Worm (Caenorhabditis elegans) whole organism, L2 larva: ENCODE results near the gene ave-1.

ENCODE experiments used
- R02D3.7 ChIP-seq: fragments of 150-350 bp; optimal IDR thresholded peaks from 2 replicates; lab custom pipeline; 2014; ENCODE audit warnings: missing biosample characterization, missing genetic modification characterization
- Y55F3AM.14 ChIP-seq: fragments of 200-800 bp; sonication (Bioruptor generic); optimal IDR thresholded peaks from 2 replicates; lab custom pipeline; 2018; ENCODE audit warnings: mild to moderate bottlenecking, missing genetic modification characterization, missing compliant biosample characterization
- ZK546.5 ChIP-seq: sonication (generic microtip); optimal IDR thresholded peaks from 2 replicates; lab custom pipeline; 2017; ENCODE audit warnings: missing biosample characterization, missing genetic modification characterization
- alr-1 ChIP-seq: fragments of 150-350 bp; optimal IDR thresholded peaks from 2 replicates; lab custom pipeline; 2014; ENCODE audit warnings: missing biosample characterization, missing genetic modification characterization
- aly-2 ChIP-seq: fragments of 150-350 bp; optimal IDR thresholded peaks from 2 replicates; lab custom pipeline; 2014; ENCODE audit warnings: missing biosample characterization, missing genetic modification characterization
- ama-1 ChIP-seq: fragments of 150-350 bp; optimal IDR thresholded peaks from 2 replicates; lab custom pipeline; 2018; ENCODE audit warnings: inconsistent platforms
- ceh-16 ChIP-seq: fragments of 150-350 bp; optimal IDR thresholded peaks from 2 replicates; lab custom pipeline; 2014; ENCODE audit warnings: missing biosample characterization, missing genetic modification characterization
- ceh-82 ChIP-seq: fragments of 150-350 bp; optimal IDR thresholded peaks from 2 replicates; lab custom pipeline; 2014; ENCODE audit warnings: missing biosample characterization, missing genetic modification characterization
- crh-2 ChIP-seq: sonication (generic microtip); optimal IDR thresholded peaks from 2 replicates; lab custom pipeline; 2017; ENCODE audit warnings: missing biosample characterization, missing genetic modification characterization
- egl-27 ChIP-seq: sonication (generic microtip); optimal IDR thresholded peaks from 3 replicates; lab custom pipeline; 2017; ENCODE audit warnings: missing biosample characterization, missing genetic modification reagents, missing genetic modification characterization
- elt-3 ChIP-seq: sonication (generic microtip); optimal IDR thresholded peaks from 2 replicates; lab custom pipeline; 2017; ENCODE audit warnings: missing biosample characterization, missing genetic modification characterization
- fos-1 ChIP-seq: fragments of 150-350 bp; optimal IDR thresholded peaks from 2 replicates; lab custom pipeline; 2014; ENCODE audit warnings: missing biosample characterization, missing genetic modification characterization
- lin-11 ChIP-seq: fragments of 150-350 bp; sonication (generic microtip); optimal IDR thresholded peaks from 2 replicates; lab custom pipeline; 2014; ENCODE audit warnings: missing biosample characterization, missing genetic modification characterization, inconsistent platforms, mixed read lengths
- lin-13 ChIP-seq: fragments of 150-350 bp; optimal IDR thresholded peaks from 2 replicates; lab custom pipeline; 2014; ENCODE audit warnings: missing biosample characterization, missing genetic modification reagents, missing genetic modification characterization
- lin-39 ChIP-seq: fragments of 150-350 bp; optimal IDR thresholded peaks from 2 replicates; lab custom pipeline; 2014; ENCODE audit warnings: missing biosample characterization, missing genetic modification reagents, missing genetic modification characterization
- mbf-1 ChIP-seq: sonication (generic microtip); optimal IDR thresholded peaks from 2 replicates; lab custom pipeline; 2017; ENCODE audit warnings: missing biosample characterization, missing genetic modification characterization
- mdl-1 ChIP-seq, 2 experiments: fragments of 150-350 bp in 1 of 2; sonication (generic microtip) in 1 of 2; optimal IDR thresholded peaks; 2 replicates each; lab custom pipeline; 2017; ENCODE audit warnings: missing biosample characterization in 2 of 2, missing genetic modification characterization in 2 of 2
- nhr-10 ChIP-seq: sonication (generic microtip); optimal IDR thresholded peaks from 2 replicates; lab custom pipeline; 2017; ENCODE audit warnings: missing biosample characterization, missing genetic modification characterization
- nhr-11 ChIP-seq: fragments of 150-350 bp; optimal IDR thresholded peaks from 2 replicates; lab custom pipeline; 2014; ENCODE audit warnings: missing biosample characterization, missing genetic modification characterization
- nhr-23 ChIP-seq: fragments of 150-350 bp; optimal IDR thresholded peaks from 2 replicates; lab custom pipeline; 2014; ENCODE audit warnings: missing biosample characterization, missing genetic modification reagents, missing genetic modification characterization
- nhr-25 ChIP-seq: fragments of 150-350 bp; sonication (generic microtip); optimal IDR thresholded peaks from 3 replicates; lab custom pipeline; 2014; ENCODE audit warnings: missing biosample characterization, missing genetic modification characterization
- nhr-6 ChIP-seq: fragments of 150-350 bp; optimal IDR thresholded peaks from 2 replicates; lab custom pipeline; 2014; ENCODE audit warnings: missing biosample characterization, missing genetic modification characterization
- nhr-77 ChIP-seq: fragments of 150-350 bp; optimal IDR thresholded peaks from 2 replicates; lab custom pipeline; 2014; ENCODE audit warnings: missing biosample characterization, missing genetic modification characterization
- peb-1 ChIP-seq: fragments of 150-350 bp; optimal IDR thresholded peaks from 2 replicates; lab custom pipeline; 2014; ENCODE audit warnings: missing biosample characterization, missing genetic modification characterization
- sem-4 ChIP-seq: fragments of 150-350 bp; optimal IDR thresholded peaks from 2 replicates; lab custom pipeline; 2014; ENCODE audit warnings: missing biosample characterization, missing genetic modification reagents, missing genetic modification characterization
- skn-1 ChIP-seq: sonication (generic microtip); optimal IDR thresholded peaks from 2 replicates; lab custom pipeline; 2017; ENCODE audit warnings: missing biosample characterization, missing genetic modification characterization
- sma-3 ChIP-seq: sonication (generic microtip); optimal IDR thresholded peaks from 2 replicates; lab custom pipeline; 2016; ENCODE audit warnings: missing genetic modification reagents, missing genetic modification characterization, missing compliant biosample characterization
- snpc-4 ChIP-seq: fragments of 150-350 bp; optimal IDR thresholded peaks from 2 replicates; lab custom pipeline; 2014; ENCODE audit warnings: missing biosample characterization, missing genetic modification characterization
- unc-39 ChIP-seq: fragments of 150-350 bp; optimal IDR thresholded peaks from 2 replicates; lab custom pipeline; 2014; ENCODE audit warnings: missing biosample characterization, missing genetic modification characterization
- unc-55 ChIP-seq: fragments of 150-350 bp; sonication (generic microtip); optimal IDR thresholded peaks from 3 replicates; lab custom pipeline; 2014; ENCODE audit warnings: missing biosample characterization, missing genetic modification reagents, missing genetic modification characterization
- zag-1 ChIP-seq: fragments of 150-350 bp; optimal IDR thresholded peaks from 2 replicates; lab custom pipeline; 2014; ENCODE audit warnings: missing biosample characterization, missing genetic modification characterization
- ztf-1 ChIP-seq: fragments of 200-800 bp; sonication (Bioruptor generic); conservative IDR thresholded peaks from 2 replicates; pipeline ENCODE4 v1.3.6; 2022; ENCODE audit warnings: missing genetic modification characterization, missing compliant biosample characterization
- ztf-11 ChIP-seq: sonication (generic microtip); optimal IDR thresholded peaks from 2 replicates; lab custom pipeline; 2017; ENCODE audit warnings: missing biosample characterization, missing genetic modification characterization
- ztf-4 ChIP-seq: fragments of 150-350 bp; optimal IDR thresholded peaks from 2 replicates; lab custom pipeline; 2014; ENCODE audit warnings: missing biosample characterization, missing genetic modification characterization

ave-1 gene

DNA sequence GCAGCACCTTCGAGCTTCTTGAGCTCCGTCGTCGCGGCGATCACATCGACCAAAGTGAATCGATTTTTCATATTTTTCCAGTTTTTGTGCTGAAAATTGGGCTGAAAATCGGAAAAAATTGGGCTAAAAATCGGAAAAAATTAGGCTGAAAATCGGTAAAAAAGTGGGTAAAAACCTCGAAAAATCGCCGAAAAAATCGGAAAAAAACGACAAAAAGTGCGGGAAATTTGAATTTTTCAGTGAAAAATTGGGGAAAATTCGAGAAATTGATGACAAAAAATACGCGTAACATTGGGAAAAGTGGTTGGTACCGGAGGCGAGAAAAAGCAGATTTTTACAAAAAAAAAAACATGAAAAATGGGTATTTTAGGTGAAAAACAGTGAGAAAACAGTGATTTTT, 12.4 kb downstream of the ave-1 start, which contains the start of gene Y82E9BR.18:
Gene Y82E9BR.18, minus strand, starts transcription at position 101 of the 400 bp plus-strand sequence.
- TF ChIP-seq unc-55 (GFP tag; lab: Kevin White, UChicago), result no peak
- no peak for TF ChIP-seq snpc-4 (tag; lab: Kevin White, UChicago)
- no peak for TF ChIP-seq nhr-23 (tag; lab: Kevin White, UChicago)
- TF ChIP-seq Y55F3AM.14, result no peak
- no peak for TF ChIP-seq ztf-11 (tag; lab: Kevin White, UChicago)
- no peak for TF ChIP-seq mdl-1 (tag; optimal IDR thresholded peaks at IDR 0.05; lab: Kevin White, UChicago)
- no peak for TF ChIP-seq lin-13
- no peak for TF ChIP-seq nhr-77 (tag; lab: Kevin White, UChicago)
- no peak for TF ChIP-seq aly-2
- TF ChIP-seq unc-39, result no peak
- no peak for TF ChIP-seq nhr-10 (tag; lab: Kevin White, UChicago)
- no peak for TF ChIP-seq lin-39 (tag; lab: Kevin White, UChicago)
- no peak for TF ChIP-seq elt-3 (tag; lab: Kevin White, UChicago)
- no peak for TF ChIP-seq skn-1 (tag; lab: Kevin White, UChicago)
- no peak for TF ChIP-seq nhr-11 (tag; lab: Kevin White, UChicago)
- TF ChIP-seq ztf-4 (tag; lab: Kevin White, UChicago), result no peak
- TF ChIP-seq nhr-25 (tag; lab: Kevin White, UChicago), result no peak
- TF ChIP-seq zag-1, result no peak
- TF ChIP-seq lin-11 (tag; lab: Kevin White, UChicago), result no peak

DNA sequence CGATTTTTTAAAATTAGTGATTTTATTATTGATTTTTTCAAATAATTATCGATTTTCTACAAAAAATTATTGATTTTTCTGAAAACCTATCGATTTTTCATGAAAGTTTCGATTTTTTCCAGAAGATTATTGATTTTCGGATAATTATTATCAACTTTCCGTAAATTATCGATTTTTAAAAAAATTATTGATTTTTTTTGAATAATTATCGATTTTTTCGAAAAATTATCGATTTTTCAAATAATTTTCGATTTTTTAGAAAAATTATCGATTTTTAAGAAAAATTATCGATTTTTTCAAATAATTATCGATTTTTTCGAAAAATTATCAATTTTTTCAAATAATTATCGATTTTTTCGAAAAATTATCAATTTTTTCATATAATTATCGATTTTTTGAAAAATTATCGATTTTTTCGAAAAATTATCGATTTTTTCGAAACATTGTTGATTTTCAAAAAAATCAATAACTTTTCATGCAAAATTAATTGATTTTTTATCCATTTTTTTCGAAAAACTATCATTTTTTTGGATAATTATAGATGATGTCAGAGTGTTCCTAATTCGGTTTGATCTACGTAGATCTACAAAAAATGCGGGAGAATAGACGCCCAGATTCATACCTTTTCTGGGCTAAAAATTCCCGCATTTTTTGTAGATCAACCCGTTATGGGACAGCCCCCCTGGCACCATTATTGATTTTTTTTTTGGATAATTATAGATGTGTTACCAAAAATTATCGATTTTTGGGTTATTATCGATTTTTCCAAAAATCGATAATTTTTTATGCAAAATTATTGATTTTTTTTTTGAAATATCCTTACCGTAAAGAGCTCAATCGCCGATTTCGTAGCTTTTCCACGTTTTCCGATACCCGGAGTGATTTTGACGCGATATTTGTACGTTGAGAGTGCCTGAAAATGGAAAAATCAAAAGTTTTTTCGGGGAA, 27.1 kb downstream of the ave-1 start:
- TF ChIP-seq zag-1 (no peak), nhr-25 (tag; lab: Kevin White, UChicago) (no peak), Y55F3AM.14 (no peak), sma-3 (GFP tag; lab: Kevin White, UChicago) (no peak), aly-2 (no peak), alr-1 (tag; lab: Kevin White, UChicago) (no peak), ztf-1 (GFP tag; lab: Robert Waterston, UW) (no peak), nhr-11 (tag; lab: Kevin White, UChicago) (no peak), mbf-1 (tag; lab: Kevin White, UChicago) (no peak)

DNA sequence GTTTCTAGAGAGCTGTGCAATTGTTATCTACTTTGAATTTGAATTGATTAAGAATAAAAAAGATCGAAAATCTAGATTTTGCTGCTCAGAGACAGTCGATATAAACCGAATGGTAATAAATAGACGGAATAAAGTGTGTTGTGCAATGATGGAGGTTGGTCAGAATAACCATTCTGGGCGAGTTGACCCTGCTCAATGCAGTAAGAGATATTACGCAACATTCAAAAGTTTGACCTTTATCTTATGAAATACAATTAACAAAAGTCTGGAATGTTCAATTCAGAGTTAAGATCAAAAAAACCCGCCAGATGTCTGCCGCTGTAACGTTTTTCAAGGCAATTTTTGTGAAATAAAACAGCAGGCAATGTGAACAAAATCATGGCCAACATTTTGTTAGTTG, 38.9 kb downstream of the ave-1 start:
- TF ChIP-seq mdl-1 (tag; optimal IDR thresholded peaks at IDR 0.05; lab: Kevin White, UChicago) (no peak), mbf-1 (tag; lab: Kevin White, UChicago) (no peak), peb-1 (tag; lab: Kevin White, UChicago) (no peak), sem-4 (tag; lab: Kevin White, UChicago) (no peak), ceh-16 (no peak), ama-1 (lab: Kevin White, UChicago) (no peak), nhr-23 (tag; lab: Kevin White, UChicago) (no peak), ZK546.5 (tag; lab: Kevin White, UChicago) (no peak), skn-1 (tag; lab: Kevin White, UChicago) (no peak), crh-2 (tag; lab: Kevin White, UChicago) (no peak), alr-1 (tag; lab: Kevin White, UChicago) (no peak), ceh-82 (no peak), nhr-6 (tag; lab: Kevin White, UChicago) (no peak), lin-13 (no peak)

DNA sequence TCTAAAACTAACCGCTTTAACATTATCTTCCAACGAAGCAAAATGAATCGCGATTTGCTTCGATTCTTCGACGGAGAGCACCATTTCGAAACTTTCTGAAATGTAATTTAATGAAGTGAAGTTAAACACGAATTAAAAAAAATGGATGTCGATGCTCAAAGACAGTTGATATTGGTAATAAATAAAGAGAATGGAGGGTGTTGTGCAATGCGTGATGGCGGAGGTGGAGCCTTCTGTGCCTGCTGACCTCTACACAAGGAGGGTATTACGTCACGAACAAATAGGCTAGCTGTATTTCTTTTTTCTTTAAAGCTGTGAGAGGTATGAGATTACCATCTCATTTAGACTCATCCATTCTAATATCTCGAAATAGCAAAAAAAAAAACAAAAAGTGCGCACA, 40.1 kb downstream of the ave-1 start, which contains the start of gene Y82E9BR.17:
Gene Y82E9BR.17, minus strand, starts transcription at position 101 of the 400 bp plus-strand sequence.
- TF ChIP-seq nhr-11 (tag; lab: Kevin White, UChicago) (no peak), unc-39 (no peak), nhr-25 (tag; lab: Kevin White, UChicago) (no peak), ceh-82 (no peak), fos-1 (tag; lab: Kevin White, UChicago) (no peak), egl-27 (tag; lab: Kevin White, UChicago) (no peak), lin-39 (tag; lab: Kevin White, UChicago) (no peak), ztf-11 (tag; lab: Kevin White, UChicago) (no peak), R02D3.7 (tag; lab: Kevin White, UChicago) (no peak), unc-55 (GFP tag; lab: Kevin White, UChicago) (no peak)
